Fruit fly (Drosophila melanogaster) whole organism, embryonic: Measurements from ENCODE around the gene Chrac-14.

Source experiments
- CG10209 ChIP-seq: fragments of 200-800 bp; sonication (Bioruptor generic); optimal IDR thresholded peaks from 3 replicates; lab custom pipeline; 2017; ENCODE audit warnings: missing biosample characterization, mild to moderate bottlenecking, missing genetic modification characterization, missing genetic modification reagents
- CG10267 ChIP-seq: fragments of 200-800 bp; sonication (Bioruptor generic); optimal IDR thresholded peaks from 2 replicates; lab custom pipeline; 2018; ENCODE audit warnings: missing biosample characterization, mild to moderate bottlenecking, missing genetic modification characterization, moderate library complexity
- CG10366 ChIP-seq: fragments of 200-800 bp; sonication (Bioruptor generic); IDR thresholded peaks from 2 replicates; pipeline ENCODE4 v1.3.6; 2022; ENCODE audit warnings: missing biosample characterization, missing genetic modification characterization
- CG12155 ChIP-seq: fragments of 200-800 bp; sonication (Bioruptor generic); optimal IDR thresholded peaks from 3 replicates; lab custom pipeline; 2016; ENCODE audit warnings: missing biosample characterization, missing genetic modification characterization
- CG13624 ChIP-seq: fragments of 200-800 bp; sonication (Bioruptor generic); optimal IDR thresholded peaks from 2 replicates; lab custom pipeline; 2016; ENCODE audit warnings: missing biosample characterization, missing genetic modification characterization
- CG14710 ChIP-seq: fragments of 200-800 bp; sonication (Bioruptor generic); optimal IDR thresholded peaks from 3 replicates; lab custom pipeline; 2019; ENCODE audit warnings: missing biosample characterization, mild to moderate bottlenecking, missing genetic modification characterization, moderate library complexity
- CG1832 ChIP-seq: fragments of 200-800 bp; sonication (Bioruptor generic); optimal IDR thresholded peaks from 2 replicates; lab custom pipeline; 2017; ENCODE audit warnings: missing biosample characterization, mild to moderate bottlenecking, missing genetic modification characterization, inconsistent platforms
- CG18764 ChIP-seq: fragments of 200-800 bp; sonication (Bioruptor generic); optimal IDR thresholded peaks from 3 replicates; lab custom pipeline; 2016; ENCODE audit warnings: missing biosample characterization, missing genetic modification characterization
- CG31388 ChIP-seq: fragments of 200-800 bp; sonication (Bioruptor generic); optimal IDR thresholded peaks from 2 replicates; lab custom pipeline; 2016; ENCODE audit warnings: missing biosample characterization, missing genetic modification characterization
- CG32532 ChIP-seq: fragments of 200-800 bp; sonication (Bioruptor generic); IDR thresholded peaks from 2 replicates; pipeline ENCODE4 v1.3.6; 2022; ENCODE audit warnings: missing biosample characterization, missing genetic modification characterization
- CG3995 ChIP-seq: fragments of 200-800 bp; sonication (Bioruptor generic); optimal IDR thresholded peaks from 3 replicates; lab custom pipeline; 2016; ENCODE audit warnings: missing biosample characterization, missing genetic modification characterization
- CG42726 ChIP-seq: fragments of 200-800 bp; sonication (Bioruptor generic); IDR thresholded peaks from 2 replicates; pipeline ENCODE4 v1.3.6; 2022; ENCODE audit warnings: missing biosample characterization, missing genetic modification characterization; ENCODE audit not compliant: partially characterized antibody
- CG43689 ChIP-seq: fragments of 200-800 bp; sonication (Bioruptor generic); IDR thresholded peaks from 2 replicates; pipeline ENCODE4 v1.3.6; 2022; ENCODE audit warnings: missing biosample characterization, missing genetic modification characterization
- CG4820 ChIP-seq: fragments of 200-800 bp; sonication (Bioruptor generic); optimal IDR thresholded peaks from 3 replicates; lab custom pipeline; 2016; ENCODE audit warnings: missing biosample characterization, missing genetic modification characterization
- CG8359 ChIP-seq: fragments of 200-800 bp; sonication (Bioruptor generic); optimal IDR thresholded peaks from 2 replicates; lab custom pipeline; 2017; ENCODE audit warnings: missing biosample characterization, mild to moderate bottlenecking, missing genetic modification characterization, borderline replicate concordance
- CG9876 ChIP-seq: fragments of 200-800 bp; sonication (Bioruptor generic); optimal IDR thresholded peaks from 2 replicates; lab custom pipeline; 2016; ENCODE audit warnings: missing biosample characterization, missing genetic modification characterization
- Chrac-16 ChIP-seq: fragments of 200-800 bp; sonication (Bioruptor generic); optimal IDR thresholded peaks from 3 replicates; lab custom pipeline; 2016; ENCODE audit warnings: missing biosample characterization, missing genetic modification characterization
- D ChIP-seq, 2 experiments: fragments of 200-800 bp in 1 of 2; fragments of >200 bp in 1 of 2; sonication (Bioruptor generic) in 1 of 2; optimal IDR thresholded peaks; 2 replicates in 1 of 2; 3 replicates in 1 of 2; lab custom pipeline; 2017; ENCODE audit warnings: mild to moderate bottlenecking in 1 of 2, missing biosample characterization in 1 of 2, missing genetic modification characterization in 1 of 2, missing genetic modification reagents in 1 of 2
- Dek ChIP-seq: fragments of 200-800 bp; sonication (Bioruptor generic); optimal IDR thresholded peaks from 3 replicates; lab custom pipeline; 2019; ENCODE audit warnings: missing biosample characterization, mild to moderate bottlenecking, missing genetic modification characterization, moderate library complexity
- E2f1 ChIP-seq: fragments of 200-800 bp; sonication (Bioruptor generic); IDR thresholded peaks from 2 replicates; pipeline ENCODE4 v1.3.6; 2022; ENCODE audit warnings: missing biosample characterization, missing genetic modification characterization
- Hmx ChIP-seq: fragments of 200-800 bp; sonication (Bioruptor generic); optimal IDR thresholded peaks from 2 replicates; lab custom pipeline; 2016; ENCODE audit warnings: missing biosample characterization, missing genetic modification characterization
- Kr ChIP-seq: fragments of 200-800 bp; sonication (Bioruptor generic); optimal IDR thresholded peaks from 2 replicates; lab custom pipeline; 2017; ENCODE audit warnings: missing biosample characterization, mild to moderate bottlenecking, missing genetic modification characterization
- Oaz ChIP-seq: fragments of 200-800 bp; sonication (Bioruptor generic); IDR thresholded peaks from 2 replicates; pipeline ENCODE4 v1.3.6; 2022; ENCODE audit warnings: missing biosample characterization, missing genetic modification characterization
- Side ChIP-seq: fragments of 200-800 bp; sonication (Bioruptor generic); optimal IDR thresholded peaks from 2 replicates; lab custom pipeline; 2016; ENCODE audit warnings: missing biosample characterization, missing genetic modification characterization
- aop ChIP-seq: fragments of 200-800 bp; sonication (Bioruptor generic); IDR thresholded peaks from 2 replicates; pipeline ENCODE4 v1.3.6; 2022; ENCODE audit warnings: missing biosample characterization, missing genetic modification characterization
- disco-r ChIP-seq: fragments of 200-800 bp; sonication (Bioruptor generic); optimal IDR thresholded peaks from 2 replicates; lab custom pipeline; 2016; ENCODE audit warnings: missing biosample characterization, missing genetic modification characterization
- fd102C ChIP-seq: fragments of 200-800 bp; sonication (Bioruptor generic); optimal IDR thresholded peaks from 2 replicates; lab custom pipeline; 2018; ENCODE audit warnings: missing biosample characterization, mild to moderate bottlenecking, missing genetic modification characterization, moderate library complexity
- inv ChIP-seq: fragments of 200-800 bp; sonication (Bioruptor generic); IDR thresholded peaks from 2 replicates; pipeline ENCODE4 v1.3.6; 2022; ENCODE audit warnings: missing biosample characterization, missing genetic modification characterization; ENCODE audit not compliant: partially characterized antibody
- klu ChIP-seq: fragments of 200-800 bp; sonication (Bioruptor generic); IDR thresholded peaks from 2 replicates; pipeline ENCODE4 v1.3.6; 2022; ENCODE audit warnings: missing biosample characterization, missing genetic modification characterization
- kni ChIP-seq: fragments of 200-800 bp; sonication (Bioruptor generic); optimal IDR thresholded peaks from 3 replicates; lab custom pipeline; 2017; ENCODE audit warnings: mild to moderate bottlenecking, missing biosample characterization, missing genetic modification reagents, missing genetic modification characterization
- nau ChIP-seq: fragments of 200-800 bp; sonication (Bioruptor generic); optimal IDR thresholded peaks from 3 replicates; lab custom pipeline; 2017; ENCODE audit warnings: missing biosample characterization, mild to moderate bottlenecking, missing genetic modification characterization, missing genetic modification reagents
- psq ChIP-seq: fragments of 200-800 bp; sonication (Bioruptor generic); optimal IDR thresholded peaks from 2 replicates; lab custom pipeline; 2017; ENCODE audit warnings: missing biosample characterization, missing genetic modification characterization
- rib ChIP-seq: fragments of 200-800 bp; sonication (Bioruptor generic); IDR thresholded peaks from 2 replicates; pipeline ENCODE4 v1.3.6; 2022; ENCODE audit warnings: missing biosample characterization, missing genetic modification characterization
- salm ChIP-seq: fragments of 200-800 bp; sonication (Bioruptor generic); optimal IDR thresholded peaks from 2 replicates; lab custom pipeline; 2018; ENCODE audit warnings: missing biosample characterization, mild to moderate bottlenecking, missing genetic modification characterization
- sens ChIP-seq: fragments of 200-800 bp; sonication (Bioruptor generic); peaks from one replicate; lab custom pipeline; 2016; ENCODE audit warnings: missing biosample characterization, missing genetic modification characterization
- sisA ChIP-seq: fragments of 200-800 bp; sonication (Bioruptor generic); IDR thresholded peaks from 2 replicates; pipeline ENCODE4 v1.3.6; 2022; ENCODE audit warnings: missing biosample characterization, missing genetic modification characterization
- slou ChIP-seq: fragments of 200-800 bp; sonication (Bioruptor generic); optimal IDR thresholded peaks from 3 replicates; lab custom pipeline; 2016; ENCODE audit warnings: missing biosample characterization, missing genetic modification characterization
- tll ChIP-seq, 2 experiments: fragments of 200-800 bp in 1 of 2; fragments of >200 bp in 1 of 2; sonication (Bioruptor generic) in 1 of 2; optimal IDR thresholded peaks; 2 replicates each; lab custom pipeline; 2017 to 2019; ENCODE audit warnings: missing biosample characterization in 2 of 2, missing genetic modification characterization in 2 of 2, mild to moderate bottlenecking in 1 of 2, moderate library complexity in 1 of 2

The Chrac-14 gene

dm6 chr2L:8437176-8437575 lies at the start of gene Chrac-14, which contains the start of gene D12 (continued):
- no peak for TF ChIP-seq aop (GFP tag; lab: Robert Waterston, UW)
- no peak for TF ChIP-seq CG43689 (GFP tag; lab: Robert Waterston, UW)
- TF ChIP-seq CG4820 (GFP tag; lab: Kevin White, UChicago), result no peak
- TF ChIP-seq CG8359 (GFP tag; lab: Kevin White, UChicago), result no peak
- TF ChIP-seq E2f1 (GFP tag; lab: Robert Waterston, UW), result peak; percentile 37; the same call in 1 of the 2 replicates
- TF ChIP-seq inv (GFP tag; lab: Robert Waterston, UW), result no peak
- no peak for TF ChIP-seq CG13624 (GFP tag; lab: Kevin White, UChicago)
- TF ChIP-seq CG31388 (GFP tag; lab: Kevin White, UChicago), result no peak
- TF ChIP-seq CG10209 (GFP tag; lab: Kevin White, UChicago), result no peak
- TF ChIP-seq CG12155 (GFP tag; lab: Kevin White, UChicago), result peak; percentile 21
- TF ChIP-seq psq (GFP tag; lab: Kevin White, UChicago), result peak; percentile 8
- TF ChIP-seq rib (GFP tag; lab: Robert Waterston, UW), result no peak
- TF ChIP-seq CG14710 (tag; lab: Kevin White, UChicago), result peak; percentile 29
- TF ChIP-seq Chrac-16 (GFP tag; lab: Kevin White, UChicago), result no peak
- no peak for TF ChIP-seq CG9876
- TF ChIP-seq Side, result no peak
- no peak for TF ChIP-seq tll (GFP tag; optimal IDR thresholded peaks at IDR 0.05; lab: Kevin White, UChicago)
- TF ChIP-seq Oaz, result no peak
- TF ChIP-seq Kr (GFP tag; lab: Kevin White, UChicago), result no peak
- no peak for TF ChIP-seq CG18764
- no peak; the same call in 1 of the 2 replicates for TF ChIP-seq CG32532 (GFP tag; lab: Robert Waterston, UW)
- no peak for TF ChIP-seq CG1832 (GFP tag; lab: Kevin White, UChicago)
- TF ChIP-seq CG10267 (tag; lab: Kevin White, UChicago), result peak; percentile 93
- TF ChIP-seq klu (GFP tag; lab: Robert Waterston, UW), result no peak
- no peak for TF ChIP-seq D (optimal IDR thresholded peaks at IDR 0.05; lab: Kevin White, UChicago)
- no peak for TF ChIP-seq D (GFP tag; optimal IDR thresholded peaks at IDR 0.05; lab: Kevin White, UChicago)
- no peak for TF ChIP-seq CG42726 (GFP tag; lab: Robert Waterston, UW)
- no peak for TF ChIP-seq fd102C (GFP tag; lab: Kevin White, UChicago)
- TF ChIP-seq nau (GFP tag; lab: Kevin White, UChicago), result no peak
- peak; percentile 13; the same call in 1 of the 2 replicates for TF ChIP-seq sisA
- no peak for TF ChIP-seq slou (GFP tag; lab: Kevin White, UChicago)
- no peak for TF ChIP-seq CG10366 (GFP tag; lab: Robert Waterston, UW)
- TF ChIP-seq Hmx (GFP tag; lab: Kevin White, UChicago), result no peak
- TF ChIP-seq, all 482 proteins: peak for 72

- TF ChIP-seq Dek (tag; lab: Kevin White, UChicago) (no peak), kni (GFP tag; lab: Kevin White, UChicago) (peak; percentile 21), CG10267 (tag; lab: Kevin White, UChicago) (no peak), disco-r (GFP tag; lab: Kevin White, UChicago) (no peak)
Observed at dm6 chr2L:8389231-8389630, 48.0 kb upstream of the Chrac-14 start, which contains the start of gene CG42819. Gene CG42819, minus strand, starts transcription at chr2L:8389331.

DNA sequence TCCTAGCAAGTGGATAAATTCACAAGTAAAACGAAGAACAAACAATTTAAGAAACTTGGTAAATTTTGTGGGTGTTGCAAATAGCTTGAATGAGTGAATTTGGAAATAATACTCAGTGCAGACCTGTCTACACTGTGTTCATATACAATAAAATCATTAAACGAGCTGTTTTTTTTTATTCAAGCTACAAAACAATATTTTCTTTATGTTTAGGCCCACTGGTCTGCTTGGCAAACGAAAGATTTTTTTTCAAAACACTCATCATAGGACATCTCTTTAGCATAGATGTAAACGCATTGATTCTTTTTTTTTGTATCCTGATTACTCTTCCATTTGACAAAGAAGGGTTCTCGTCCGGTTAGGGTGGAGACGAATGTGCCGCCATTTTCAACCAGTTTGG lies 44.9 kb upstream of the Chrac-14 start, which contains the start of gene CG42820:
Gene CG42820, minus strand, starts transcription at position 101 of the 400 bp plus-strand sequence.
- TF ChIP-seq sens (GFP tag; lab: Kevin White, UChicago) (peak; percentile 21), Side (no peak), CG3995 (no peak), salm (tag; lab: Kevin White, UChicago) (no peak)
